Fruit fly (Drosophila melanogaster): ENCODE measurements around the gene CG13771.
A peak's percentile ranks its signal among the peaks of the same experiment; 100 is the strongest.

The CG13771 gene

dm6 chr2L:6673211-6674012 lies 10.0 kb upstream of the CG13771 start, which contains the start of gene Spn27A:
Gene Spn27A, minus strand, starts transcription at chr2L:6673347.
- TF ChIP-seq CG15696 (tag; optimal IDR thresholded peaks at IDR 0.05) (no peak), CG1647 (GFP tag; optimal IDR thresholded peaks at IDR 0.05) (no peak), p53 (GFP tag; optimal IDR thresholded peaks at IDR 0.05) (peak; percentile 58), Drgx (GFP tag; IDR thresholded peaks at IDR 0.05) (peak; percentile 65), Taf1 (GFP tag; IDR thresholded peaks at IDR 0.05) (no peak), CG11695 (GFP tag; IDR thresholded peaks at IDR 0.05) (0 out of 3 replicates have a peak, but pooled peaks have one; percentile 19), CG8290 (GFP tag; optimal IDR thresholded peaks at IDR 0.05) (peak; percentile 34), CG8290 (tag; optimal IDR thresholded peaks at IDR 0.05) (peak in 1 of 2 experiments; percentile 55), Ets65A (GFP tag) (peak; percentile 95), ro (GFP tag; IDR thresholded peaks at IDR 0.05) (0 out of 2 replicates have a peak, but pooled peaks have one; percentile 8), CG6654 (GFP tag; optimal IDR thresholded peaks at IDR 0.05) (peak; percentile 2), ttk (GFP tag; IDR thresholded peaks at IDR 0.05) (no peak), toy (GFP tag; IDR thresholded peaks at IDR 0.05) (no peak), C15 (GFP tag; IDR thresholded peaks at IDR 0.05) (no peak), CG1529 (GFP tag; optimal IDR thresholded peaks at IDR 0.05) (peak; percentile 53), disco-r (GFP tag; optimal IDR thresholded peaks at IDR 0.05) (peak; percentile 53), CG1603 (tag; optimal IDR thresholded peaks at IDR 0.05) (peak; percentile 68), CG9797 (GFP tag; optimal IDR thresholded peaks at IDR 0.05) (peak; percentile 63), croc (GFP tag; conservative IDR thresholded peaks at IDR 0.05) (no peak), CG2875 (GFP tag; optimal IDR thresholded peaks at IDR 0.05) (peak; percentile 66), br (optimal IDR thresholded peaks at IDR 0.05) (no peak), kni (GFP tag; optimal IDR thresholded peaks at IDR 0.05) (no peak), CoRest (tag; optimal IDR thresholded peaks at IDR 0.05) (peak; percentile 68), NK7.1 (GFP tag; optimal IDR thresholded peaks at IDR 0.05) (peak; percentile 42), CG43689 (GFP tag; IDR thresholded peaks at IDR 0.05) (no peak), eve (GFP tag; optimal IDR thresholded peaks at IDR 0.05) (no peak), CG10979 (tag; optimal IDR thresholded peaks at IDR 0.05) (peak; percentile 69), CG13287 (GFP tag; IDR thresholded peaks at IDR 0.05; ENCODE audit: partially characterized antibody) (peak; percentile 30; the same call in 1 of the 2 replicates), ind (GFP tag; optimal IDR thresholded peaks at IDR 0.05) (peak; percentile 29), sna (GFP tag; IDR thresholded peaks at IDR 0.05; ENCODE audit: partially characterized antibody) (no peak), Dref (GFP tag; IDR thresholded peaks at IDR 0.05) (0 out of 2 replicates have a peak, but pooled peaks have one; percentile 33), CG10366 (GFP tag; IDR thresholded peaks at IDR 0.05) (peak; percentile 49; the same call in 1 of the 2 replicates), slbo (GFP tag; IDR thresholded peaks at IDR 0.05) (peak; percentile 38; the same call in 1 of the 2 replicates), CG42726 (GFP tag; IDR thresholded peaks at IDR 0.05; ENCODE audit: partially characterized antibody) (no peak), CG12391 (tag; optimal IDR thresholded peaks at IDR 0.05) (peak; percentile 72), CG6689 (GFP tag; IDR thresholded peaks at IDR 0.05) (0 out of 2 replicates have a peak, but pooled peaks have one; percentile 10), CG8388 (GFP tag; optimal IDR thresholded peaks at IDR 0.05) (peak; percentile 49), CG11093 (GFP tag; IDR thresholded peaks at IDR 0.05) (no peak), trem (tag; optimal IDR thresholded peaks at IDR 0.05) (peak; percentile 46), lbe (GFP tag; optimal IDR thresholded peaks at IDR 0.05) (peak; percentile 31), MTF-1 (GFP tag; optimal IDR thresholded peaks at IDR 0.05; ENCODE audit: borderline replicate concordance) (no peak), CG7357 (GFP tag; IDR thresholded peaks at IDR 0.05) (peak; percentile 44; the same call in 1 of the 3 replicates), Hand (GFP tag; optimal IDR thresholded peaks at IDR 0.05) (no peak), Hr78 (GFP tag; optimal IDR thresholded peaks at IDR 0.05) (no peak), CG11560 (tag; IDR thresholded peaks at IDR 0.05) (no peak), hth (optimal IDR thresholded peaks at IDR 0.05) (no peak), Abd-B (GFP tag; optimal IDR thresholded peaks at IDR 0.05) (peak; percentile 59), CG9817 (tag; optimal IDR thresholded peaks at IDR 0.05) (peak; percentile 25), knrl (GFP tag; IDR thresholded peaks at IDR 0.05; ENCODE audit: partially characterized antibody) (no peak)
